Fruit fly (Drosophila melanogaster): ENCODE data around the gene Cpr76Bd.
A peak's percentile ranks its signal among the peaks of the same experiment; 100 is the strongest.

Gene Cpr76Bd

DNA sequence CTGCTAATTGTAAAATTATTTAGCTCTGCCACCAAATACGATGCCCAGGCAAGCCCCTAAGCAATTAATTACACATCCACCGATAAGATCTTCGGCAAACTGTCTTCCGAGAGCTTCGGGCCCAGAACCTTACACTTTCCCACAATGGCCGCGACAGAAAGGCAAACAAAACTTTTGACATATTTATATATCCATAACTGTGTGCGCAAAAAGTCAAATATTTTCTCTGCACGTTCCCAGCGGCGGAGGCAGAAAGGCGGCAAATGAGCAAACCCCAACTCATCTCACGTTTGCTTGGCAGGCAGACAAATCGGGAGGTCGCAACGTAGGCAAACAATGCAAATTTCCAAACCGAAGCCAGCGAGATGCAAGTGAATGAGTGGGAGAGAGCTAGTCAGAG lies 26.6 kb downstream of the Cpr76Bd start:
- TF ChIP-seq tll (GFP tag; optimal IDR thresholded peaks at IDR 0.05) (peak in 1 of 2 experiments; percentile 56), Ada2b (GFP tag; IDR thresholded peaks at IDR 0.05) (0 out of 2 replicates have a peak, but pooled peaks have one; percentile 4), Blimp-1 (GFP tag; optimal IDR thresholded peaks at IDR 0.05) (peak; percentile 1), zen (tag; optimal IDR thresholded peaks at IDR 0.05) (no peak), Med (GFP tag) (peak; percentile 53), Ets65A (GFP tag) (peak; percentile 33), run (tag; optimal IDR thresholded peaks at IDR 0.05) (no peak), CG15479 (GFP tag; optimal IDR thresholded peaks at IDR 0.05) (peak; percentile 55), CkIIα-i1 (GFP tag; IDR thresholded peaks at IDR 0.05) (no peak), ken (GFP tag; IDR thresholded peaks at IDR 0.05) (0 out of 3 replicates have a peak, but pooled peaks have one; percentile 13), MTF-1 (GFP tag; optimal IDR thresholded peaks at IDR 0.05; ENCODE audit: borderline replicate concordance) (peak; percentile 5)

dm6 chr3L:19560005-19560694 lies 27.6 kb downstream of the Cpr76Bd start:
- TF ChIP-seq crol (GFP tag; IDR thresholded peaks at IDR 0.05) (peak; percentile 39), Poxn (GFP tag; IDR thresholded peaks at IDR 0.05) (no peak), cg (GFP tag; optimal IDR thresholded peaks at IDR 0.05) (peak; percentile 43), CG4360 (GFP tag; IDR thresholded peaks at IDR 0.05) (peak; percentile 73)

- TF ChIP-seq vfl (GFP tag; optimal IDR thresholded peaks at IDR 0.05) (peak; percentile 91), Neu2 (GFP tag; optimal IDR thresholded peaks at IDR 0.05; ENCODE audit: borderline replicate concordance) (peak; percentile 87), CG5245 (GFP tag; optimal IDR thresholded peaks at IDR 0.05) (peak; percentile 94), CG7745 (tag; optimal IDR thresholded peaks at IDR 0.05) (peak; percentile 84), dpn (GFP tag; optimal IDR thresholded peaks at IDR 0.05) (peak; percentile 93 to 96), MESR4 (GFP tag; optimal IDR thresholded peaks at IDR 0.05) (peak; percentile 36), Mes4 (GFP tag; optimal IDR thresholded peaks at IDR 0.05) (peak; percentile 87), wor (GFP tag; IDR thresholded peaks at IDR 0.05) (peak; percentile 89), CG16863 (GFP tag; optimal IDR thresholded peaks at IDR 0.05) (peak; percentile 86), zfh1 (GFP tag; IDR thresholded peaks at IDR 0.05) (peak; percentile 98), CG11504 (tag; optimal IDR thresholded peaks at IDR 0.05) (peak; percentile 94), Hand (GFP tag; optimal IDR thresholded peaks at IDR 0.05) (peak; percentile 84), slp2 (GFP tag; optimal IDR thresholded peaks at IDR 0.05) (peak; percentile 90), HLH54F (GFP tag; optimal IDR thresholded peaks at IDR 0.05) (peak; percentile 90), CG17912 (GFP tag; optimal IDR thresholded peaks at IDR 0.05) (peak; percentile 81), Oli (tag; optimal IDR thresholded peaks at IDR 0.05) (peak; percentile 95), hkb (optimal IDR thresholded peaks at IDR 0.05) (no peak), hkb (GFP tag; IDR thresholded peaks at IDR 0.05) (peak; percentile 97), dimm (GFP tag; IDR thresholded peaks at IDR 0.05) (peak; percentile 83), CG6254 (GFP tag; optimal IDR thresholded peaks at IDR 0.05) (peak; percentile 92), CG12744 (GFP tag; optimal IDR thresholded peaks at IDR 0.05) (peak; percentile 90), tgo (GFP tag; IDR thresholded peaks at IDR 0.05) (peak; percentile 93), CG11398 (GFP tag; optimal IDR thresholded peaks at IDR 0.05) (peak; percentile 84), eve (GFP tag; optimal IDR thresholded peaks at IDR 0.05) (peak in 1 of 2 experiments; percentile 79), ap (GFP tag; IDR thresholded peaks at IDR 0.05) (peak; percentile 91), CG17612 (GFP tag; IDR thresholded peaks at IDR 0.05) (peak; percentile 79), psq (GFP tag; optimal IDR thresholded peaks at IDR 0.05) (peak; percentile 82), Myb (GFP tag; optimal IDR thresholded peaks at IDR 0.05) (peak; percentile 77), zf30C (GFP tag; optimal IDR thresholded peaks at IDR 0.05) (peak; percentile 98), ems (GFP tag; optimal IDR thresholded peaks at IDR 0.05) (peak; percentile 92), CG14014 (GFP tag; IDR thresholded peaks at IDR 0.05) (peak; percentile 96), Optix (GFP tag; IDR thresholded peaks at IDR 0.05) (peak; percentile 94)
Measured at dm6 chr3L:19560695-19561246, 28.2 kb downstream of the Cpr76Bd start.
